Fruit fly (Drosophila melanogaster) whole organism, prepupa: Measurements from ENCODE around the gene CG5346.
A peak's percentile ranks its signal among the peaks of the same experiment; 100 is the strongest.

Experiments used
- Blimp-1 ChIP-seq: fragments of 200-800 bp; sonication (Bioruptor generic); optimal IDR thresholded peaks from 3 replicates; lab custom pipeline; 2017; ENCODE audit warnings: missing biosample characterization, missing genetic modification characterization, mild to moderate bottlenecking, moderate library complexity, missing genetic modification reagents
- CG10669 ChIP-seq: fragments of 200-800 bp; sonication (Bioruptor generic); optimal IDR thresholded peaks from 3 replicates; lab custom pipeline; 2018; ENCODE audit warnings: missing biosample characterization, mild to moderate bottlenecking, missing genetic modification characterization, moderate library complexity
- CG11762 ChIP-seq: fragments of 200-800 bp; sonication (Bioruptor generic); optimal IDR thresholded peaks from 3 replicates; lab custom pipeline; 2016; ENCODE audit warnings: missing biosample characterization, missing genetic modification characterization; ENCODE audit not compliant: insufficient read depth
- CG11902 ChIP-seq: fragments of 200-800 bp; sonication (Bioruptor generic); optimal IDR thresholded peaks from 3 replicates; lab custom pipeline; 2016; ENCODE audit warnings: missing biosample characterization, missing genetic modification characterization
- CG1621 ChIP-seq: fragments of 200-800 bp; sonication (Bioruptor generic); optimal IDR thresholded peaks from 3 replicates; lab custom pipeline; 2018; ENCODE audit warnings: missing biosample characterization, mild to moderate bottlenecking, missing genetic modification characterization
- CG31627 ChIP-seq: fragments of 200-800 bp; sonication (Bioruptor generic); optimal IDR thresholded peaks from 3 replicates; lab custom pipeline; 2016; ENCODE audit warnings: missing biosample characterization, missing genetic modification characterization
- CG32006 ChIP-seq: fragments of 200-800 bp; sonication (Bioruptor generic); optimal IDR thresholded peaks from 3 replicates; lab custom pipeline; 2017; ENCODE audit warnings: missing biosample characterization, mild to moderate bottlenecking, missing genetic modification characterization
- CG34406 ChIP-seq: fragments of 200-800 bp; sonication (Bioruptor generic); optimal IDR thresholded peaks from 3 replicates; lab custom pipeline; 2016; ENCODE audit warnings: missing biosample characterization, missing genetic modification characterization
- CG6163 ChIP-seq: fragments of 200-800 bp; sonication (Bioruptor generic); IDR thresholded peaks from 3 replicates; pipeline ENCODE4 v1.3.6; 2022; ENCODE audit warnings: missing biosample characterization, missing genetic modification characterization
- CG6276 ChIP-seq: fragments of 200-800 bp; sonication (Bioruptor generic); optimal IDR thresholded peaks from 2 replicates; lab custom pipeline; 2017; ENCODE audit warnings: missing biosample characterization, mild to moderate bottlenecking, missing genetic modification characterization
- CG6792 ChIP-seq: fragments of 200-800 bp; sonication (Bioruptor generic); optimal IDR thresholded peaks from 3 replicates; lab custom pipeline; 2016; ENCODE audit warnings: missing biosample characterization, missing genetic modification characterization
- CG6808 ChIP-seq: fragments of 200-800 bp; sonication (Bioruptor generic); optimal IDR thresholded peaks from 3 replicates; lab custom pipeline; 2017; ENCODE audit warnings: missing biosample characterization, missing genetic modification characterization, mild to moderate bottlenecking, moderate library complexity, missing genetic modification reagents
- CG6854 ChIP-seq: fragments of 200-800 bp; sonication (Bioruptor generic); optimal IDR thresholded peaks from 2 replicates; lab custom pipeline; 2017; ENCODE audit warnings: missing biosample characterization, mild to moderate bottlenecking, missing genetic modification characterization
- CG7368 ChIP-seq: fragments of 200-800 bp; sonication (Bioruptor generic); optimal IDR thresholded peaks from 3 replicates; lab custom pipeline; 2016; ENCODE audit warnings: missing biosample characterization, missing genetic modification characterization
- CG8119 ChIP-seq: fragments of 200-800 bp; sonication (Bioruptor generic); IDR thresholded peaks from 3 replicates; pipeline ENCODE4 v1.3.6; 2022; ENCODE audit warnings: missing biosample characterization, missing genetic modification characterization
- CG8319 ChIP-seq: fragments of 200-800 bp; sonication (Bioruptor generic); optimal IDR thresholded peaks from 3 replicates; lab custom pipeline; 2016; ENCODE audit warnings: missing biosample characterization, missing genetic modification characterization
- CG8632 ChIP-seq: fragments of 200-800 bp; sonication (Bioruptor generic); optimal IDR thresholded peaks from 3 replicates; lab custom pipeline; 2016; ENCODE audit warnings: missing biosample characterization, missing genetic modification characterization
- CG9139 ChIP-seq: fragments of 200-800 bp; sonication (Bioruptor generic); optimal IDR thresholded peaks from 3 replicates; lab custom pipeline; 2017; ENCODE audit warnings: missing biosample characterization, mild to moderate bottlenecking, missing genetic modification characterization
- Eip78C ChIP-seq: fragments of 200-800 bp; sonication (Bioruptor generic); peaks from one replicate; lab custom pipeline; 2016; ENCODE audit warnings: missing biosample characterization, missing genetic modification characterization
- Eip93F ChIP-seq: fragments of 200-800 bp; sonication (Bioruptor generic); optimal IDR thresholded peaks from 2 replicates; lab custom pipeline; 2016; ENCODE audit warnings: missing biosample characterization, mild to moderate bottlenecking, missing genetic modification characterization
- Ets96B ChIP-seq: fragments of 200-800 bp; optimal IDR thresholded peaks from 2 replicates; lab custom pipeline; 2019; ENCODE audit warnings: missing biosample characterization, mild to moderate bottlenecking, missing genetic modification characterization, moderate library complexity
- Hr38 ChIP-seq: sonication (Bioruptor generic); optimal IDR thresholded peaks from 2 replicates; lab custom pipeline; 2016; ENCODE audit warnings: missing biosample characterization, missing genetic modification characterization
- Hr4 ChIP-seq: fragments of 200-800 bp; sonication (Bioruptor generic); optimal IDR thresholded peaks from 3 replicates; lab custom pipeline; 2016; ENCODE audit warnings: missing biosample characterization, missing genetic modification characterization
- Met ChIP-seq: fragments of 200-800 bp; sonication (Bioruptor generic); optimal IDR thresholded peaks from 3 replicates; lab custom pipeline; 2016; ENCODE audit warnings: missing biosample characterization, missing genetic modification characterization
- OdsH ChIP-seq: fragments of 200-800 bp; sonication (Bioruptor generic); optimal IDR thresholded peaks from 3 replicates; lab custom pipeline; 2016; ENCODE audit warnings: missing biosample characterization, missing genetic modification characterization
- Smox ChIP-seq: fragments of 200-800 bp; sonication (Bioruptor generic); optimal IDR thresholded peaks from 3 replicates; lab custom pipeline; 2016; ENCODE audit warnings: missing biosample characterization, missing genetic modification characterization
- Sox102F ChIP-seq: fragments of 200-800 bp; sonication (Bioruptor generic); optimal IDR thresholded peaks from 2 replicates; lab custom pipeline; 2016; ENCODE audit warnings: missing biosample characterization, mild to moderate bottlenecking, missing genetic modification characterization
- Sox14 ChIP-seq: fragments of 200-800 bp; sonication (Bioruptor generic); optimal IDR thresholded peaks from 3 replicates; lab custom pipeline; 2016; ENCODE audit warnings: missing biosample characterization, missing genetic modification characterization
- Sox15 ChIP-seq: fragments of 200-800 bp; sonication (Bioruptor generic); optimal IDR thresholded peaks from 3 replicates; lab custom pipeline; 2016; ENCODE audit warnings: missing biosample characterization, missing genetic modification characterization
- achi ChIP-seq: fragments of 200-800 bp; sonication (Bioruptor generic); optimal IDR thresholded peaks from 3 replicates; lab custom pipeline; 2016; ENCODE audit warnings: missing biosample characterization, missing genetic modification characterization
- dsx ChIP-seq: fragments of 200-800 bp; optimal IDR thresholded peaks from 3 replicates; lab custom pipeline; 2019; ENCODE audit warnings: missing biosample characterization, mild to moderate bottlenecking, missing genetic modification characterization, moderate library complexity; ENCODE audit not compliant: poor library complexity, severe bottlenecking
- fd59A ChIP-seq: fragments of 200-800 bp; sonication (Bioruptor generic); optimal IDR thresholded peaks from 2 replicates; lab custom pipeline; 2017; ENCODE audit warnings: missing biosample characterization, mild to moderate bottlenecking, missing genetic modification characterization, missing genetic modification reagents
- fd85E ChIP-seq: fragments of 200-800 bp; sonication (Bioruptor generic); optimal IDR thresholded peaks from 3 replicates; lab custom pipeline; 2016; ENCODE audit warnings: missing biosample characterization, missing genetic modification characterization
- fkh ChIP-seq: fragments of 200-800 bp; sonication (Bioruptor generic); optimal IDR thresholded peaks from 3 replicates; lab custom pipeline; 2017; ENCODE audit warnings: missing biosample characterization, mild to moderate bottlenecking, missing genetic modification characterization, moderate library complexity
- net ChIP-seq: fragments of 200-800 bp; sonication (Bioruptor generic); optimal IDR thresholded peaks from 3 replicates; lab custom pipeline; 2016; ENCODE audit warnings: missing biosample characterization, missing genetic modification characterization
- pdm3 ChIP-seq: fragments of 200-800 bp; sonication (Bioruptor generic); optimal IDR thresholded peaks from 3 replicates; lab custom pipeline; 2016; ENCODE audit warnings: missing biosample characterization, missing genetic modification characterization
- salr ChIP-seq, 2 experiments: fragments of 200-800 bp; sonication (Bioruptor generic); optimal IDR thresholded peaks; 3 replicates each; lab custom pipeline; 2016 to 2018; ENCODE audit warnings: missing biosample characterization in 2 of 2, missing genetic modification characterization in 2 of 2, mild to moderate bottlenecking in 1 of 2
- ss ChIP-seq, 2 experiments: fragments of 200-800 bp; sonication (Bioruptor generic); optimal IDR thresholded peaks; 2 replicates in 1 of 2; 3 replicates in 1 of 2; lab custom pipeline; 2017 to 2018; ENCODE audit warnings: mild to moderate bottlenecking in 2 of 2, missing biosample characterization in 2 of 2, missing genetic modification characterization in 2 of 2, moderate library complexity in 1 of 2
- svp ChIP-seq: fragments of 200-800 bp; sonication (Bioruptor generic); peaks from one replicate; lab custom pipeline; 2016; ENCODE audit warnings: missing biosample characterization, missing genetic modification characterization
- topi ChIP-seq: fragments of 200-800 bp; sonication (Bioruptor generic); optimal IDR thresholded peaks from 3 replicates; lab custom pipeline; 2016; ENCODE audit warnings: missing biosample characterization, missing genetic modification characterization
- vri ChIP-seq: fragments of 200-800 bp; sonication (Bioruptor generic); optimal IDR thresholded peaks from 3 replicates; lab custom pipeline; 2016; ENCODE audit warnings: missing biosample characterization, mild to moderate bottlenecking, missing genetic modification characterization

The CG5346 gene

dm6 chr3R:22530305-22530704 lies 1.8 kb upstream of the CG5346 start, which contains the start of gene CG33099 (continued):
- TF ChIP-seq CG7368 (GFP tag; lab: Kevin White, UChicago) (peak; percentile 6), Hr38 (GFP tag; lab: Kevin White, UChicago) (no peak), svp (GFP tag; lab: Kevin White, UChicago) (no peak), Sox15 (GFP tag; lab: Kevin White, UChicago) (no peak), dsx (GFP tag; lab: Kevin White, UChicago) (no peak), ss (GFP tag; optimal IDR thresholded peaks at IDR 0.05; lab: Kevin White, UChicago) (peak in 1 of 2 experiments; percentile 26), CG11762 (GFP tag; lab: Kevin White, UChicago) (no peak), Ets96B (tag; lab: Kevin White, UChicago) (no peak), CG34406 (no peak), Blimp-1 (GFP tag; lab: Kevin White, UChicago) (no peak), salr (GFP tag; optimal IDR thresholded peaks at IDR 0.05; lab: Kevin White, UChicago) (no peak), Met (peak; percentile 14), CG31627 (GFP tag; lab: Kevin White, UChicago) (no peak), CG6854 (GFP tag; lab: Kevin White, UChicago) (peak; percentile 4), achi (GFP tag; lab: Kevin White, UChicago) (no peak), CG8319 (GFP tag; lab: Kevin White, UChicago) (no peak), CG11902 (GFP tag; lab: Kevin White, UChicago) (no peak), Eip93F (GFP tag; lab: Kevin White, UChicago) (no peak), Smox (GFP tag; lab: Kevin White, UChicago) (no peak), CG1621 (no peak), CG8632 (GFP tag; lab: Kevin White, UChicago) (no peak), CG8119 (no peak), Sox14 (peak; percentile 10), CG10669 (GFP tag; lab: Kevin White, UChicago) (peak; percentile 19), OdsH (GFP tag; lab: Kevin White, UChicago) (peak; percentile 20), CG9139 (no peak), pdm3 (GFP tag; lab: Kevin White, UChicago) (peak; percentile 8), CG6163 (peak; percentile 55), fd59A (GFP tag; lab: Kevin White, UChicago) (no peak), topi (GFP tag; lab: Kevin White, UChicago) (no peak), Sox102F (GFP tag; lab: Kevin White, UChicago) (no peak), fkh (GFP tag; lab: Kevin White, UChicago) (peak; percentile 97), Hr4 (GFP tag; lab: Kevin White, UChicago) (no peak), CG6792 (GFP tag; lab: Kevin White, UChicago) (peak; percentile 0)

- TF ChIP-seq CG8632 (GFP tag; lab: Kevin White, UChicago) (no peak), CG6163 (peak; percentile 42; the same call in 1 of the 3 replicates), CG6808 (GFP tag; lab: Kevin White, UChicago) (peak; percentile 7), Eip78C (GFP tag; lab: Kevin White, UChicago) (peak; percentile 70), net (GFP tag; lab: Kevin White, UChicago) (no peak), CG9139 (peak; percentile 4), fkh (GFP tag; lab: Kevin White, UChicago) (peak; percentile 42), CG32006 (GFP tag; lab: Kevin White, UChicago) (no peak)
- TF ChIP-seq, all 60 proteins: peak for 5
These were observed 771 bp downstream of the CG5346 start for dm6 chr3R:22527636-22528148.

- TF ChIP-seq CG10669 (GFP tag; lab: Kevin White, UChicago) (no peak), vri (GFP tag; lab: Kevin White, UChicago) (peak; percentile 62), CG11902 (GFP tag; lab: Kevin White, UChicago) (no peak), fd85E (no peak), CG6276 (GFP tag; lab: Kevin White, UChicago) (no peak), fd59A (GFP tag; lab: Kevin White, UChicago) (no peak), CG8319 (GFP tag; lab: Kevin White, UChicago) (no peak)
These were observed 1.3 kb downstream of the CG5346 start for dm6 chr3R:22527192-22527591.
